Worm (Caenorhabditis elegans) whole organism, late embryonic: ENCODE results near the gene ran-3.

ENCODE experiments used
- C08G9.2 ChIP-seq: sonication (generic microtip); optimal IDR thresholded peaks from 2 replicates; lab custom pipeline; 2016; ENCODE audit warnings: mild to moderate bottlenecking, missing genetic modification characterization, moderate library complexity, missing compliant biosample characterization
- K02D7.2 ChIP-seq: sonication (generic microtip); optimal IDR thresholded peaks from 2 replicates; lab custom pipeline; 2017; ENCODE audit warnings: mild to moderate bottlenecking, missing genetic modification characterization, missing compliant biosample characterization
- ama-1 ChIP-seq: fragments of 150-350 bp; optimal IDR thresholded peaks from 2 replicates; lab custom pipeline; 2014
- ceh-24 ChIP-seq: sonication (generic microtip); optimal IDR thresholded peaks from 2 replicates; lab custom pipeline; 2016; ENCODE audit warnings: mild to moderate bottlenecking, missing genetic modification characterization, missing compliant biosample characterization
- ceh-30 ChIP-seq: fragments of 150-350 bp; optimal IDR thresholded peaks from 2 replicates; lab custom pipeline; 2014; ENCODE audit warnings: missing biosample characterization, missing genetic modification characterization
- ceh-31 ChIP-seq: sonication (generic microtip); optimal IDR thresholded peaks from 2 replicates; lab custom pipeline; 2016; ENCODE audit warnings: missing genetic modification characterization, missing compliant biosample characterization
- ceh-9 ChIP-seq: sonication (generic microtip); optimal IDR thresholded peaks from 2 replicates; lab custom pipeline; 2016; ENCODE audit warnings: mild to moderate bottlenecking, missing genetic modification characterization, inconsistent platforms, missing compliant biosample characterization
- dve-1 ChIP-seq: sonication (generic microtip); optimal IDR thresholded peaks from 2 replicates; lab custom pipeline; 2017; ENCODE audit warnings: antibody characterized with exemption, mild to moderate bottlenecking, missing genetic modification characterization, missing compliant biosample characterization
- elt-2 ChIP-seq: sonication (generic microtip); optimal IDR thresholded peaks from 2 replicates; lab custom pipeline; 2016; ENCODE audit warnings: missing genetic modification reagents, missing genetic modification characterization, missing compliant biosample characterization
- elt-4 ChIP-seq: sonication (generic microtip); optimal IDR thresholded peaks from 2 replicates; lab custom pipeline; 2016; ENCODE audit warnings: missing genetic modification characterization, missing compliant biosample characterization
- fkh-10 ChIP-seq: fragments of 150-350 bp; optimal IDR thresholded peaks from 2 replicates; lab custom pipeline; 2014; ENCODE audit warnings: missing biosample characterization, missing genetic modification reagents, missing genetic modification characterization
- fkh-6 ChIP-seq: sonication (generic microtip); optimal IDR thresholded peaks from 2 replicates; lab custom pipeline; 2016; ENCODE audit warnings: missing genetic modification characterization, missing compliant biosample characterization
- hlh-13 ChIP-seq: fragments of 200-800 bp; sonication (Bioruptor generic); optimal IDR thresholded peaks from 2 replicates; lab custom pipeline; 2018; ENCODE audit warnings: mild to moderate bottlenecking, missing genetic modification characterization, missing compliant biosample characterization
- hlh-15 ChIP-seq: sonication (generic microtip); optimal IDR thresholded peaks from 2 replicates; lab custom pipeline; 2016; ENCODE audit warnings: missing genetic modification characterization, missing compliant biosample characterization
- hlh-30 ChIP-seq: sonication (generic microtip); optimal IDR thresholded peaks from 2 replicates; lab custom pipeline; 2017; ENCODE audit warnings: antibody characterized with exemption, missing genetic modification characterization, missing compliant biosample characterization; ENCODE audit not compliant: insufficient read depth
- lim-6 ChIP-seq: sonication (generic microtip); optimal IDR thresholded peaks from 2 replicates; lab custom pipeline; 2016; ENCODE audit warnings: missing genetic modification characterization, missing compliant biosample characterization
- lin-11 ChIP-seq: fragments of 200-800 bp; sonication (Bioruptor generic); optimal IDR thresholded peaks from 2 replicates; lab custom pipeline; 2018; ENCODE audit warnings: mild to moderate bottlenecking, missing genetic modification characterization, missing compliant biosample characterization
- madf-2 ChIP-seq: sonication (generic microtip); optimal IDR thresholded peaks from 2 replicates; lab custom pipeline; 2017; ENCODE audit warnings: missing genetic modification characterization, missing compliant biosample characterization
- mec-3 ChIP-seq: sonication (generic microtip); optimal IDR thresholded peaks from 2 replicates; lab custom pipeline; 2016; ENCODE audit warnings: borderline replicate concordance, missing genetic modification characterization, missing compliant biosample characterization
- nhr-11 ChIP-seq: fragments of 150-350 bp; optimal IDR thresholded peaks from 2 replicates; lab custom pipeline; 2014; ENCODE audit warnings: missing biosample characterization, missing genetic modification characterization
- nhr-232 ChIP-seq: sonication (generic microtip); optimal IDR thresholded peaks from 2 replicates; lab custom pipeline; 2016; ENCODE audit warnings: missing genetic modification characterization, missing compliant biosample characterization
- npax-4 ChIP-seq: sonication (generic microtip); optimal IDR thresholded peaks from 2 replicates; lab custom pipeline; 2016; ENCODE audit warnings: missing genetic modification characterization, missing compliant biosample characterization
- odd-2 ChIP-seq: sonication (generic microtip); optimal IDR thresholded peaks from 2 replicates; lab custom pipeline; 2017; ENCODE audit warnings: antibody characterized with exemption, mild to moderate bottlenecking, missing genetic modification characterization, missing compliant biosample characterization
- pag-3 ChIP-seq: sonication (generic microtip); optimal IDR thresholded peaks from 2 replicates; lab custom pipeline; 2016; ENCODE audit warnings: missing compliant biosample characterization, missing genetic modification characterization, borderline replicate concordance
- pat-9 ChIP-seq: fragments of 200-800 bp; sonication (Bioruptor generic); optimal IDR thresholded peaks from 2 replicates; lab custom pipeline; 2018; ENCODE audit warnings: mild to moderate bottlenecking, missing genetic modification characterization, moderate library complexity, missing compliant biosample characterization
- pha-4 ChIP-seq: fragments of 150-350 bp; optimal IDR thresholded peaks from 2 replicates; lab custom pipeline; 2018; ENCODE audit warnings: missing biosample characterization, missing genetic modification reagents, missing genetic modification characterization
- ref-2 ChIP-seq: sonication (generic microtip); optimal IDR thresholded peaks from 2 replicates; lab custom pipeline; 2016; ENCODE audit warnings: missing genetic modification characterization, missing compliant biosample characterization
- sox-2 ChIP-seq: fragments of 200-800 bp; sonication (Bioruptor generic); IDR thresholded peaks from 2 replicates; pipeline ENCODE4 v1.3.6; 2022; ENCODE audit warnings: missing genetic modification reagents, missing genetic modification characterization, missing compliant biosample characterization
- sox-4 ChIP-seq: sonication (generic microtip); optimal IDR thresholded peaks from 2 replicates; lab custom pipeline; 2017; ENCODE audit warnings: mild to moderate bottlenecking, missing genetic modification characterization, inconsistent platforms, missing compliant biosample characterization
- tbx-2 ChIP-seq: sonication (generic microtip); optimal IDR thresholded peaks from 2 replicates; lab custom pipeline; 2016; ENCODE audit warnings: missing genetic modification characterization, missing compliant biosample characterization
- unc-42 ChIP-seq: sonication (generic microtip); optimal IDR thresholded peaks from 2 replicates; lab custom pipeline; 2016; ENCODE audit warnings: missing genotype, missing genetic modification characterization, missing compliant biosample characterization
- unc-55 ChIP-seq: sonication (generic microtip); optimal IDR thresholded peaks from 2 replicates; lab custom pipeline; 2017; ENCODE audit warnings: missing biosample characterization, missing genetic modification reagents, missing genetic modification characterization
- ztf-16 ChIP-seq: sonication (generic microtip); optimal IDR thresholded peaks from 2 replicates; lab custom pipeline; 2017; ENCODE audit warnings: missing genetic modification characterization, missing compliant biosample characterization

ran-3 gene

ce11 chrII:8358466-8358865, 33.6 kb upstream of the ran-3 start:
- TF ChIP-seq fkh-6 (tag; lab: Kevin White, UChicago): peak; percentile 25
- TF ChIP-seq pha-4 (tag; lab: Kevin White, UChicago): no peak
- peak; percentile 14 for TF ChIP-seq mec-3 (tag; lab: Kevin White, UChicago)
- no peak for TF ChIP-seq nhr-232 (tag; lab: Kevin White, UChicago)
- TF ChIP-seq pag-3 (tag; lab: Kevin White, UChicago): peak; percentile 16
- peak; percentile 56 for TF ChIP-seq elt-4 (tag; lab: Kevin White, UChicago)

ce11 chrII:8354233-8354750, 29.4 kb upstream of the ran-3 start, which contains the start of gene C26D10.6:
C26D10.6 (minus strand) TSS chrII:8354700.
- TF ChIP-seq elt-2 (tag; lab: Kevin White, UChicago): no peak
- TF ChIP-seq madf-2 (tag; lab: Kevin White, UChicago): no peak
- no peak for TF ChIP-seq nhr-232 (tag; lab: Kevin White, UChicago)
- peak; percentile 69 for TF ChIP-seq unc-42 (tag; lab: Kevin White, UChicago)

DNA sequence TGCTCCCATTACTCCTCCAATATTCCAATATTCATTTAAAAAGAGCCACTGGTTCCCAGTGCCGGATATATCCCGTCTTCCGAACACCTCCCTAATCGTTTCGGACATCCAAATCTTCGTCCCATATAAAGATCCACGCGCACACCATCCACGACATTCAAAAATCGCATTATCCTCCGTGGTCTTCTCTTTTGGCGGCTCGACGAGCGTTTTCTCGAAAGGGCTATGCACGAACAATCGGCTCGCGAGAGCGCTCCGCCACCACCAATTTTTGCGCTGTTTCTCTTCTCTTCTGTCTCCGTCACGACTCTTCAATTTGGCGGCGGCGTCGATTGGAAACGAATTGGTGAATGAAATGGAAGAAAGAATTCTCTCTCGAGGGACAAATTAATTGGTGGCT, 28.4 kb upstream of the ran-3 start:
- TF ChIP-seq K02D7.2 (tag; lab: Kevin White, UChicago): no peak
- TF ChIP-seq ceh-31 (tag; lab: Kevin White, UChicago): peak; percentile 22
- TF ChIP-seq nhr-11: no peak
- TF ChIP-seq pat-9 (tag; lab: Kevin White, UChicago): no peak
- TF ChIP-seq odd-2 (tag; lab: Kevin White, UChicago): no peak
- TF ChIP-seq pag-3 (tag; lab: Kevin White, UChicago): no peak
- peak; percentile 74 for TF ChIP-seq unc-42 (tag; lab: Kevin White, UChicago)
- TF ChIP-seq fkh-6 (tag; lab: Kevin White, UChicago): no peak
- TF ChIP-seq sox-4: no peak
- TF ChIP-seq, all 69 proteins: peak for 2

ce11 chrII:8346384-8346783, 21.5 kb upstream of the ran-3 start, which contains the start of gene eff-1:
eff-1 (plus strand) TSS chrII:8346684.
- TF ChIP-seq ceh-31 (tag; lab: Kevin White, UChicago) (no peak), hlh-30 (tag; lab: Kevin White, UChicago) (no peak), ref-2 (no peak), ceh-30 (tag; lab: Kevin White, UChicago) (no peak)

DNA sequence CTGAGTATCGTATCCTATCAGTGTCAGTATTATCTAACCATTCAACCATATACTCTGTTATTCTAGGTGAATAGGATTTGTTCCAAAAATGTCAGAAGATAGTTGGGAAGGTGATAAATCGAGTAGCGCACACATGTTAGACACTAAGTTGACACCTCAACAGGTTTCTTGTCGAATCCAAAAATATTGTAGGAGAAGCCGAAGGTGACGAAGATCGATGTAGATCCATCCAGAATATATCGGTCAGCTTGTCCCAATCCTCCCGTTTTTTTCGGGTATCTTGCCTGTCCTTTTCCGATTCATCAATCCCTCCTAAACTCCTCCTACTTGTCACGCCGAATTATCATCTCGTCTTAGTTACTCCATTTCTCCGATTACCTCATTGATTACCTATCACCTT, 20.8 kb upstream of the ran-3 start:
- no peak for TF ChIP-seq hlh-15 (tag; lab: Kevin White, UChicago)
- no peak for TF ChIP-seq ceh-24 (tag; lab: Kevin White, UChicago)
- TF ChIP-seq, all 69 proteins: peak for 0

DNA sequence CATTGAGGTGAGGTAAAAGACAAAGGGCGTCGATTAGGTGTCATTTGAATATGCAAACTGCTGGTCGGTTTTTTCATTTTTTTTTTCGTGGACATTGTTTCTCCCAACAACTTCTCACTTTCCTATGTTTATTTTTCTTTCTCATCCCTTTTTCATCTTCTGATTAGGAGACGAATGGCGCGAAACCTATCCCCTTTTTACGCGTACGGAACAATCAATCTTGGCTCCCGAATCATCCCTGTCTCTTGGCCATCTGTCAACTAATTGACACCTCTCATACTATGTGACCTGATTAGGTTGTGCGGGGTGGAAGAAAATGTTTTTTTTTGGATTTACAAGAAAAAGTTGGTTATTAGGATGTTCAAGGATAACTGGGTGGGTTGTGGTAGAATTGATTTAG, 20.0 kb upstream of the ran-3 start:
- TF ChIP-seq ceh-24 (tag; lab: Kevin White, UChicago) (no peak), madf-2 (tag; lab: Kevin White, UChicago) (no peak), npax-4 (no peak), ama-1 (no peak), tbx-2 (tag; lab: Kevin White, UChicago) (no peak), mec-3 (tag; lab: Kevin White, UChicago) (no peak), fkh-10 (GFP tag; lab: Kevin White, UChicago) (no peak), dve-1 (tag; lab: Kevin White, UChicago) (no peak), ceh-9 (tag; lab: Kevin White, UChicago) (no peak), sox-2 (GFP tag; lab: Robert Waterston, UW) (no peak)

- no peak for TF ChIP-seq lin-11
- no peak for TF ChIP-seq fkh-6 (tag; lab: Kevin White, UChicago)
- no peak for TF ChIP-seq lim-6 (tag; lab: Kevin White, UChicago)
- no peak for TF ChIP-seq ama-1
- no peak for TF ChIP-seq C08G9.2 (tag; lab: Kevin White, UChicago)
- no peak for TF ChIP-seq ztf-16 (tag; lab: Kevin White, UChicago)
- TF ChIP-seq hlh-13: no peak
- TF ChIP-seq unc-55 (GFP tag; lab: Kevin White, UChicago): no peak
These were observed 14.3 kb upstream of the ran-3 start for ce11 chrII:8339108-8339507.
